Fruit fly (Drosophila melanogaster): ENCODE data around the gene CG32982.

Gene CG32982

dm6 chr2L:9125418-9125928 lies at the start of gene CG32982 (continued):
- TF ChIP-seq chn (GFP tag; optimal IDR thresholded peaks at IDR 0.05) = peak; percentile 90
- TF ChIP-seq Fer1 (GFP tag; optimal IDR thresholded peaks at IDR 0.05) = peak; percentile 87
- TF ChIP-seq pum (GFP tag; optimal IDR thresholded peaks at IDR 0.05) = peak; percentile 92
- peak; percentile 83; the same call in 1 of the 2 replicates for TF ChIP-seq CG14667 (GFP tag; IDR thresholded peaks at IDR 0.05)
- no peak for TF ChIP-seq Opbp (GFP tag; IDR thresholded peaks at IDR 0.05; ENCODE audit: partially characterized antibody)
- peak; percentile 88 for TF ChIP-seq CG10267 (tag; optimal IDR thresholded peaks at IDR 0.05)
- peak; percentile 61 for TF ChIP-seq oc (tag; optimal IDR thresholded peaks at IDR 0.05)
- peak; percentile 90 for TF ChIP-seq vvl (GFP tag; IDR thresholded peaks at IDR 0.05)
- TF ChIP-seq Max (GFP tag; optimal IDR thresholded peaks at IDR 0.05) = peak; percentile 87
- peak; percentile 68 for TF ChIP-seq sqz (GFP tag; optimal IDR thresholded peaks at IDR 0.05)
- peak; percentile 93 for TF ChIP-seq sob (GFP tag; IDR thresholded peaks at IDR 0.05)
- TF ChIP-seq CG6683 (GFP tag; optimal IDR thresholded peaks at IDR 0.05) = peak; percentile 75
- TF ChIP-seq ttk (GFP tag; IDR thresholded peaks at IDR 0.05) = peak; percentile 87
- TF ChIP-seq Elba2 (GFP tag; optimal IDR thresholded peaks at IDR 0.05) = peak; percentile 23
- peak; percentile 93 for TF ChIP-seq CG32532 (GFP tag; IDR thresholded peaks at IDR 0.05)
- TF ChIP-seq Sox102F (GFP tag; optimal IDR thresholded peaks at IDR 0.05) = peak; percentile 89
- no peak for TF ChIP-seq Tbp (GFP tag; optimal IDR thresholded peaks at IDR 0.05)
- no peak for TF ChIP-seq gfzf (GFP tag; optimal IDR thresholded peaks at IDR 0.05)
- peak; percentile 83 for TF ChIP-seq CG4730 (GFP tag; IDR thresholded peaks at IDR 0.05)
- peak; percentile 67 for TF ChIP-seq CG12744 (GFP tag; optimal IDR thresholded peaks at IDR 0.05)
- TF ChIP-seq ranshi (GFP tag; IDR thresholded peaks at IDR 0.05) = peak; percentile 85
- TF ChIP-seq esg (GFP tag; conservative IDR thresholded peaks at IDR 0.05) = peak; percentile 82
- TF ChIP-seq pnt (GFP tag; optimal IDR thresholded peaks at IDR 0.05) = peak; percentile 93
- peak; percentile 86 for TF ChIP-seq CG11085 (GFP tag; IDR thresholded peaks at IDR 0.05)
- no peak for TF ChIP-seq bigmax (GFP tag; optimal IDR thresholded peaks at IDR 0.05)
- peak; percentile 90 for TF ChIP-seq CG8944 (GFP tag; optimal IDR thresholded peaks at IDR 0.05)
- peak; percentile 84 for TF ChIP-seq CG32772 (GFP tag; IDR thresholded peaks at IDR 0.05)
- TF ChIP-seq Rx (GFP tag; IDR thresholded peaks at IDR 0.05) = peak; percentile 80
- TF ChIP-seq HLH54F (GFP tag; optimal IDR thresholded peaks at IDR 0.05) = peak; percentile 93
- TF ChIP-seq CG10274 (GFP tag; optimal IDR thresholded peaks at IDR 0.05) = peak; percentile 79
- TF ChIP-seq BtbVII (GFP tag; optimal IDR thresholded peaks at IDR 0.05) = peak; percentile 91
- TF ChIP-seq Hr39 (optimal IDR thresholded peaks at IDR 0.05) = no peak
- peak; percentile 50 for TF ChIP-seq nom (GFP tag; optimal IDR thresholded peaks at IDR 0.05)
- TF ChIP-seq CG30431 (GFP tag; optimal IDR thresholded peaks at IDR 0.05) = peak; percentile 85
- TF ChIP-seq Lim3 (GFP tag; IDR thresholded peaks at IDR 0.05) = peak; percentile 44; the same call in 1 of the 2 replicates
- TF ChIP-seq pb (GFP tag; optimal IDR thresholded peaks at IDR 0.05) = peak; percentile 94
- TF ChIP-seq kay (GFP tag; optimal IDR thresholded peaks at IDR 0.05) = peak; percentile 70
- TF ChIP-seq row (GFP tag; IDR thresholded peaks at IDR 0.05) = peak; percentile 97
- peak; percentile 73 for TF ChIP-seq CG3407 (GFP tag; optimal IDR thresholded peaks at IDR 0.05)
- TF ChIP-seq cad (GFP tag; optimal IDR thresholded peaks at IDR 0.05) = no peak
- TF ChIP-seq CG2199 (GFP tag; IDR thresholded peaks at IDR 0.05) = peak; percentile 76; the same call in 1 of the 3 replicates
- TF ChIP-seq CG12942 (GFP tag; optimal IDR thresholded peaks at IDR 0.05) = peak; percentile 72
- peak; percentile 16 for TF ChIP-seq fd102C (GFP tag; optimal IDR thresholded peaks at IDR 0.05)
- TF ChIP-seq wek (GFP tag; optimal IDR thresholded peaks at IDR 0.05) = peak; percentile 43
- peak; percentile 87 for TF ChIP-seq wor (GFP tag; IDR thresholded peaks at IDR 0.05)
- peak; percentile 75 for TF ChIP-seq scrt (GFP tag; optimal IDR thresholded peaks at IDR 0.05)
- peak; percentile 57 for TF ChIP-seq CG7963 (GFP tag; IDR thresholded peaks at IDR 0.05; ENCODE audit: partially characterized antibody)
- peak; percentile 77 for TF ChIP-seq sd (tag; optimal IDR thresholded peaks at IDR 0.05)
- TF ChIP-seq Bteb2 (GFP tag; optimal IDR thresholded peaks at IDR 0.05) = peak; percentile 89
- peak; percentile 92 for TF ChIP-seq CG8924 (tag; optimal IDR thresholded peaks at IDR 0.05)
- TF ChIP-seq gsb-n (tag; optimal IDR thresholded peaks at IDR 0.05) = peak; percentile 83
- peak; percentile 76 for TF ChIP-seq CG1792 (GFP tag; optimal IDR thresholded peaks at IDR 0.05)

All from whole organism, embryonic.